Worm (Caenorhabditis elegans): ENCODE results near the gene oac-6.

oac-6 gene

ce11 chrV:16350775-16351378 lies 48.4 kb downstream of the oac-6 start (continued):
- TF ChIP-seq zip-11 (GFP tag; IDR thresholded peaks at IDR 0.05): no peak
- TF ChIP-seq aha-1 (tag): peak; percentile 95
- TF ChIP-seq D1046.2 (GFP tag; IDR thresholded peaks at IDR 0.05): no peak
- TF ChIP-seq set-16 (GFP tag; IDR thresholded peaks at IDR 0.05): peak; percentile 50
- TF ChIP-seq dpl-1 (GFP tag; optimal IDR thresholded peaks at IDR 0.05): no peak
- no peak for TF ChIP-seq spr-1 (tag; optimal IDR thresholded peaks at IDR 0.05)
- peak; percentile 72 for TF ChIP-seq nhr-28 (tag; optimal IDR thresholded peaks at IDR 0.05)
- TF ChIP-seq php-3 (GFP tag; IDR thresholded peaks at IDR 0.05): no peak
- no peak for TF ChIP-seq arid-1 (GFP tag; conservative IDR thresholded peaks at IDR 0.05)
- no peak; the same call in 1 of the 2 replicates for TF ChIP-seq pha-4 (GFP tag; IDR thresholded peaks at IDR 0.05)
- no peak for TF ChIP-seq pha-4 (tag; optimal IDR thresholded peaks at IDR 0.05)

- TF ChIP-seq php-3 (GFP tag; IDR thresholded peaks at IDR 0.05) (no peak), nhr-102 (tag; optimal IDR thresholded peaks at IDR 0.05) (no peak), snpc-4 (tag; optimal IDR thresholded peaks at IDR 0.05) (peak; percentile 23)
Observed at ce11 chrV:16351757-16352156, 49.2 kb downstream of the oac-6 start.

- TF ChIP-seq T26A8.4 (GFP tag; IDR thresholded peaks at IDR 0.05): no peak
- TF ChIP-seq zip-11 (GFP tag; IDR thresholded peaks at IDR 0.05): no peak
- no peak for TF ChIP-seq egl-27 (tag; optimal IDR thresholded peaks at IDR 0.05)
- TF ChIP-seq lin-38 (GFP tag; IDR thresholded peaks at IDR 0.05): no peak
- TF ChIP-seq ceh-28 (tag; optimal IDR thresholded peaks at IDR 0.05): no peak
- no peak for TF ChIP-seq Y105C5A.15 (GFP tag; IDR thresholded peaks at IDR 0.05)
- no peak for TF ChIP-seq arid-1 (GFP tag; conservative IDR thresholded peaks at IDR 0.05)
- TF ChIP-seq nhr-28 (tag; optimal IDR thresholded peaks at IDR 0.05): peak; percentile 91
- no peak for TF ChIP-seq lim-7 (GFP tag; IDR thresholded peaks at IDR 0.05)
- no peak for TF ChIP-seq F10B5.3 (tag; optimal IDR thresholded peaks at IDR 0.05)
- TF ChIP-seq madf-5 (GFP tag; IDR thresholded peaks at IDR 0.05): no peak
- no peak for TF ChIP-seq spr-1 (tag; optimal IDR thresholded peaks at IDR 0.05)
- TF ChIP-seq zfp-3 (GFP tag; conservative IDR thresholded peaks at IDR 0.05): no peak
- TF ChIP-seq nhr-11 (tag; optimal IDR thresholded peaks at IDR 0.05): peak; percentile 75
- no peak for TF ChIP-seq daf-12 (tag; optimal IDR thresholded peaks at IDR 0.05)
- peak; percentile 37 for TF ChIP-seq mxl-3 (GFP tag; optimal IDR thresholded peaks at IDR 0.05)
- TF ChIP-seq hlh-11 (tag; optimal IDR thresholded peaks at IDR 0.05): peak; percentile 79
- no peak for TF ChIP-seq lir-3 (tag; optimal IDR thresholded peaks at IDR 0.05)
- peak; percentile 42 for TF ChIP-seq nhr-48 (tag; optimal IDR thresholded peaks at IDR 0.05)
- no peak for TF ChIP-seq ZK546.5 (tag; optimal IDR thresholded peaks at IDR 0.05)
- peak; percentile 16 for TF ChIP-seq mes-2 (tag; optimal IDR thresholded peaks at IDR 0.05; ENCODE audit: poor library complexity, severe bottlenecking)
- TF ChIP-seq madf-9 (GFP tag; conservative IDR thresholded peaks at IDR 0.05): no peak
- TF ChIP-seq zip-2 (tag; optimal IDR thresholded peaks at IDR 0.05): no peak
- no peak for TF ChIP-seq duxl-1 (tag; optimal IDR thresholded peaks at IDR 0.05; ENCODE audit: poor library complexity)
- no peak for TF ChIP-seq Y75B8A.6 (GFP tag; IDR thresholded peaks at IDR 0.05)
- TF ChIP-seq fos-1 (tag; optimal IDR thresholded peaks at IDR 0.05): no peak
- TF ChIP-seq mdt-29 (GFP tag; IDR thresholded peaks at IDR 0.05): no peak
- peak; percentile 16 for TF ChIP-seq nhr-102 (tag; optimal IDR thresholded peaks at IDR 0.05)
- no peak for TF ChIP-seq aly-2 (tag; optimal IDR thresholded peaks at IDR 0.05)
- no peak for TF ChIP-seq nhr-76 (tag; optimal IDR thresholded peaks at IDR 0.05)
- no peak for TF ChIP-seq set-16 (GFP tag; IDR thresholded peaks at IDR 0.05)
- no peak for TF ChIP-seq zag-1 (tag; optimal IDR thresholded peaks at IDR 0.05)
- TF ChIP-seq ctbp-1 (GFP tag; IDR thresholded peaks at IDR 0.05): 0 out of 2 replicates have a peak, but pooled peaks have one; percentile 32
- no peak for TF ChIP-seq pqm-1 (tag; optimal IDR thresholded peaks at IDR 0.05)
- TF ChIP-seq ceh-44 (GFP tag; IDR thresholded peaks at IDR 0.05): no peak
- peak; percentile 50 for TF ChIP-seq nhr-77 (tag; optimal IDR thresholded peaks at IDR 0.05)
- no peak for TF ChIP-seq nhr-41 (GFP tag; IDR thresholded peaks at IDR 0.05)
- peak in 1 of 2 experiments; percentile 61 for TF ChIP-seq hif-1 (tag; optimal IDR thresholded peaks at IDR 0.05)
- peak; percentile 59 for TF ChIP-seq dve-1 (tag; optimal IDR thresholded peaks at IDR 0.05; ENCODE audit: insufficient read depth)
- no peak for TF ChIP-seq ztf-7 (tag; optimal IDR thresholded peaks at IDR 0.05)
- TF ChIP-seq ceh-82 (tag; optimal IDR thresholded peaks at IDR 0.05): no peak
Observed at ce11 chrV:16352282-16352681, 49.8 kb downstream of the oac-6 start.

All from whole organism, L4 larva.